Worm (Caenorhabditis elegans): ENCODE data around the gene F46C8.8.

Gene F46C8.8

DNA sequence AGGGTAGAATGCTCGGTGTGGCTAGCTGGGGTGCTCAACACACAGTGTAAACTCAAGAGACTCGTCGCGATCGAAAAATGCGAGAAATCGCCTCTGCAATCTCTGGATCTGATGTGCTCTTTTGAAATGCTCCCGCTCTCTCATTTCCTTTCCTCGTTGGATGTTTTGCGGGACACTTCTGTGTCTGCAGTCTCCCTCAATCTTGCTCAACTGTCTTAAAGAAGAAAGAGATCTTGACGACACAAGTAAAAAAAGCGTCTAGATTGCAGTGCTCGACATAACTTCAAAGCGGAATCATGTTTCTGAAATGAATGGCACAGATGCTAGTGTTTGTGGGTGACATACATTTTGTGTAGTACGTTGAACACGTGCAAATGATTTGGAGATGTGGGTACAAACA lies 19.4 kb upstream of the F46C8.8 start:
- TF ChIP-seq atf-7 (tag; optimal IDR thresholded peaks at IDR 0.05) (no peak), F22D6.2 (tag; optimal IDR thresholded peaks at IDR 0.05) (no peak), lin-40 (tag; optimal IDR thresholded peaks at IDR 0.05) (no peak), F10E7.11 (tag; optimal IDR thresholded peaks at IDR 0.05) (no peak), zfh-2 (GFP tag; conservative IDR thresholded peaks at IDR 0.05) (peak; percentile 49; the same call in 1 of the 2 replicates), akir-1 (GFP tag; optimal IDR thresholded peaks at IDR 0.05) (no peak), sea-2 (GFP tag; IDR thresholded peaks at IDR 0.05) (no peak), lir-1 (GFP tag; conservative IDR thresholded peaks at IDR 0.05) (no peak), F57C9.4 (tag; optimal IDR thresholded peaks at IDR 0.05) (no peak)

DNA sequence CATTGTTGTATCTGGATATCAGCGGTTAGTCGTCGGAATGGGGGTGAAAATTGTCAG lies 19.2 kb upstream of the F46C8.8 start, which contains the start of the genes unc-98 and F08C6.18:
Gene unc-98 (minus strand): TSS at position 48 of the 57 bp plus-strand sequence.
Gene F08C6.18 (minus strand): TSS at position 57 of the 57 bp plus-strand sequence.
- TF ChIP-seq F57A8.1 (GFP tag; optimal IDR thresholded peaks at IDR 0.05) (no peak), hlh-26 (GFP tag; conservative IDR thresholded peaks at IDR 0.05) (no peak), fkh-3 (tag; optimal IDR thresholded peaks at IDR 0.05) (no peak), die-1 (tag; optimal IDR thresholded peaks at IDR 0.05) (no peak), K11D2.4 (GFP tag; IDR thresholded peaks at IDR 0.05) (no peak), mcd-1 (GFP tag; IDR thresholded peaks at IDR 0.05) (no peak), ccch-3 (GFP tag; optimal IDR thresholded peaks at IDR 0.05) (no peak), rec-8 (tag; optimal IDR thresholded peaks at IDR 0.05) (no peak), madf-8 (GFP tag; conservative IDR thresholded peaks at IDR 0.05) (no peak), hlh-12 (tag; optimal IDR thresholded peaks at IDR 0.05) (no peak), pha-4 (tag; optimal IDR thresholded peaks at IDR 0.05) (no peak)

DNA sequence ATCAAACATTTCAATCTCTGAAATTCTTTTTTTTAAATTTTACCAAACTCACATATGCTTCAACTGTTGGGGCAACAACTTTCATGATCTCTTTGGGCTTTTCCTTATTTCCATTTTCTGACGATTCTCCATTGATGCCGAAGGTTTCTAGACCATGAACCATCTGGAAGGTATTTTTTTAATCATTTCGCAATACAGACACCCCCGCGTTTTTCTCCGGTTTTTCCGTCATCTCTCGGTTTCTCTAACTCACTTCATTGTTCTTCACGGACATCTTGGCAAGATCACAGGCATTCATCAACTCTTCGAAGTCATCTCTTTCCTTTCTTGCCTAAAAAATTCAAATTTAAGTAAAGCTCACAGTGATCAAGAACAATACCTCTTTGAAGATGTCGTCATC lies 18.9 kb upstream of the F46C8.8 start:
- TF ChIP-seq ztf-18 (tag; optimal IDR thresholded peaks at IDR 0.05), result no peak
- no peak for TF ChIP-seq cebp-1 (GFP tag; IDR thresholded peaks at IDR 0.05)
- TF ChIP-seq cebp-1 (tag; optimal IDR thresholded peaks at IDR 0.05), result peak; percentile 75
- TF ChIP-seq rcor-1 (GFP tag; IDR thresholded peaks at IDR 0.05), result no peak

DNA sequence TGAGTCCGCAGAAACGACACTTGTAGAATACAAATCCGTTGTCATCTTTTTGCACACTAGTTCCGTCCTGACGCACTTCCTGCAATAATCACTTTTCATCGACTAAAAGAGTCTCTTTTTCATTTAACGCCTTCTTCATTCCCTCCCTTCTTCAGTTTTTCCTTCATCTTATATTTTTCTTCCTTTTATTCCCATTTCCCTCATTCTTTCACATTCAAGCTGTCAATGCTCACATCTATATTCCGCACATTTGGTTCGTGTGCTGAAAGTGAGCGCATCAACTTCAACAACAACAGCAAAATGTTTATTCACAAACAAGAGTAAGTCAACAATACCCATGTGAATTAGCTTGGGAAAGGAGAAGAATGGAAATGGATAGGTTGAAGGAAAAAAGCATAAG lies 17.8 kb upstream of the F46C8.8 start, which contains the start of gene pcyt-1:
Gene pcyt-1 (plus strand): TSS at position 301 of the 400 bp plus-strand sequence.
- TF ChIP-seq ceh-27 (GFP tag; optimal IDR thresholded peaks at IDR 0.05) (no peak), unc-62 (GFP tag; optimal IDR thresholded peaks at IDR 0.05) (no peak), zfh-2 (GFP tag; conservative IDR thresholded peaks at IDR 0.05) (no peak), snpc-4 (GFP tag; optimal IDR thresholded peaks at IDR 0.05) (no peak), snpc-4 (tag; optimal IDR thresholded peaks at IDR 0.05) (no peak), Y79H2A.3 (GFP tag; conservative IDR thresholded peaks at IDR 0.05) (no peak), F10E7.11 (tag; optimal IDR thresholded peaks at IDR 0.05) (no peak), T26A5.8 (tag; optimal IDR thresholded peaks at IDR 0.05) (no peak), hrde-1 (tag; optimal IDR thresholded peaks at IDR 0.05; ENCODE audit: borderline replicate concordance) (no peak), Y67H2A.10 (GFP tag; conservative IDR thresholded peaks at IDR 0.05) (no peak)

DNA sequence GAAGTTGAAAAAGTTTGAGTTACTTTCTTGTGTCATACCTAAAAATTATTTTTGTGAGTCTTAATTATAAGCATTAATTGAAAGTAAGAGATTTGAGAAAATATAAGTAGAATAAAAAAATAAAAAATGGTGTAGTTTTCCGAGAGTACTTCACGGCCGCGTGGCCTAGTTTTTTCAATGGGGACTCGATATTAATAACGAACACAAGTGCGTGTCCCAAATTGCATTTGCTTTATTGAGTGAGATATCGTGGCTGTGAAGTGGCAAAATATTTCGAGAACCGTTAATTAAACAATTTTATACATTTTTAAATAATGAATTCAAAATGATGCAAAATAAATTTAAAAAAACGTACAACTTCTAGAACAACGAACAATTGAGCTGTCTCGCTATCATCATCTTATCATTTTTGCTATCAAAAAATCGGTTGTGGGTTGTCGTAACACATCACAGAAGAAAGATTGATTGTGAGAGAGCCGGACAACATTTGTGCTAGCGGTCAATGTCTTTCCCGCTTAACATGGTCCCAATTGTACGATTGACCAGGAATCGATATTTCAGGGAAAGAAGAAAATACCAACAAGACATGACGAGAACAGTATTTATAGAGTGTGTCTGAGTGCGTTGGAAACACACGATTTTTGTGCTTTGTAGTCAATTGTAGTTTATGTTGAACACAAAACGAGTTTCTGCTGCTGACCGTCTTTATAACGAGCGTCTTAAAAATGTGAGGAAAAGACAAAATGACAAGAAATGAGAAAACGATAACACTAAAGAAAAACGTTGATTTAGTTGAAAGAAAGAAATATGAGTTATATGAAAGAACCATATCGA lies 15.7 kb upstream of the F46C8.8 start, which contains the start of gene apy-1:
Gene apy-1 (minus strand): TSS at position 38 of the 834 bp plus-strand sequence.
- peak; percentile 10 for TF ChIP-seq F23B12.7 (tag; optimal IDR thresholded peaks at IDR 0.05; ENCODE audit: insufficient read depth)
- TF ChIP-seq lir-1 (GFP tag; conservative IDR thresholded peaks at IDR 0.05), result no peak
- no peak for TF ChIP-seq D2030.7 (GFP tag; IDR thresholded peaks at IDR 0.05)
- no peak for TF ChIP-seq sdz-38 (tag; optimal IDR thresholded peaks at IDR 0.05)
- no peak for TF ChIP-seq lag-1 (GFP tag; IDR thresholded peaks at IDR 0.05)
- peak; percentile 30 for TF ChIP-seq ZK185.1 (tag; optimal IDR thresholded peaks at IDR 0.05; ENCODE audit: poor library complexity, severe bottlenecking)
- TF ChIP-seq lin-40 (tag; optimal IDR thresholded peaks at IDR 0.05), result peak; percentile 11
- 0 out of 2 replicates have a peak, but pooled peaks have one; percentile 23 for TF ChIP-seq K11D2.4 (GFP tag; IDR thresholded peaks at IDR 0.05)
- no peak for TF ChIP-seq cebp-1 (GFP tag; IDR thresholded peaks at IDR 0.05)
- TF ChIP-seq cebp-1 (tag; optimal IDR thresholded peaks at IDR 0.05), result peak; percentile 21
- TF ChIP-seq unc-62 (GFP tag; optimal IDR thresholded peaks at IDR 0.05), result no peak
- TF ChIP-seq F10E7.11 (tag; optimal IDR thresholded peaks at IDR 0.05), result no peak
- TF ChIP-seq snpc-4 (GFP tag; optimal IDR thresholded peaks at IDR 0.05), result no peak
- no peak for TF ChIP-seq snpc-4 (tag; optimal IDR thresholded peaks at IDR 0.05)
- TF ChIP-seq madf-8 (GFP tag; conservative IDR thresholded peaks at IDR 0.05), result no peak
- peak; percentile 14 for TF ChIP-seq unc-130 (GFP tag; optimal IDR thresholded peaks at IDR 0.05)
- TF ChIP-seq ceh-100 (GFP tag; IDR thresholded peaks at IDR 0.05), result no peak
- TF ChIP-seq ztf-26 (tag; optimal IDR thresholded peaks at IDR 0.05), result peak; percentile 14
- TF ChIP-seq nhr-80 (tag; optimal IDR thresholded peaks at IDR 0.05), result peak; percentile 59

Data from whole organism, young adult.